Fruit fly (Drosophila melanogaster): Measurements from ENCODE around the gene GATAe.
A peak's percentile ranks its signal among the peaks of the same experiment; 100 is the strongest.

Gene GATAe

DNA sequence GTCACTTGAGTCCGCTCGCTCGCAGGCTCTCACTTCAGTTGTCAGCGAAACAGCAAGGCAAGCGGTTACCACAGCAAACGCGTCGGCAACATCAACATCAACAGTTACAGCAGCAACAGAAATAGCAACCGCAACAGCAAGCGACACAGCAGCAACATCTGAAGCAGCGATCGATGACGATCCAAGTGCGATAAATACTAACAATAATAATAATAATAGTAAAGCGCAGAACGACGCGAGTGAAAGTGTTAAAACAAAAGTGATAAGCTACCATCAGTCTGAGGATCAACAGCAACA, 14.4 kb upstream of the GATAe start:
- no peak for TF ChIP-seq CG15710 (tag; optimal IDR thresholded peaks at IDR 0.05)
- no peak for TF ChIP-seq gl (tag; optimal IDR thresholded peaks at IDR 0.05)
- TF ChIP-seq CG4496 (GFP tag; IDR thresholded peaks at IDR 0.05) = no peak
- TF ChIP-seq CG9948 (tag; optimal IDR thresholded peaks at IDR 0.05) = no peak
- no peak for TF ChIP-seq CG12605 (GFP tag; IDR thresholded peaks at IDR 0.05)
- no peak for TF ChIP-seq CG8159 (tag; optimal IDR thresholded peaks at IDR 0.05)
- no peak for TF ChIP-seq CG13204 (GFP tag; optimal IDR thresholded peaks at IDR 0.05)
- no peak for TF ChIP-seq rn (GFP tag; IDR thresholded peaks at IDR 0.05)
- TF ChIP-seq CG14655 (GFP tag; optimal IDR thresholded peaks at IDR 0.05) = no peak
- TF ChIP-seq CG34367 (tag; optimal IDR thresholded peaks at IDR 0.05) = no peak
- TF ChIP-seq Pif1B (GFP tag; optimal IDR thresholded peaks at IDR 0.05) = no peak
- no peak for TF ChIP-seq fd96Ca (GFP tag; IDR thresholded peaks at IDR 0.05)
- TF ChIP-seq Ets98B (GFP tag; IDR thresholded peaks at IDR 0.05) = no peak
- TF ChIP-seq CG17806 (tag; optimal IDR thresholded peaks at IDR 0.05) = no peak
- no peak for TF ChIP-seq CG10348 (GFP tag; IDR thresholded peaks at IDR 0.05)
- TF ChIP-seq EcR (GFP tag; optimal IDR thresholded peaks at IDR 0.05) = no peak
- TF ChIP-seq Pif1A (GFP tag; optimal IDR thresholded peaks at IDR 0.05) = no peak
- no peak for TF ChIP-seq CG32121 (GFP tag; IDR thresholded peaks at IDR 0.05)
- no peak for TF ChIP-seq CG8301 (tag; optimal IDR thresholded peaks at IDR 0.05)
- TF ChIP-seq Snoo (tag; optimal IDR thresholded peaks at IDR 0.05) = no peak

DNA sequence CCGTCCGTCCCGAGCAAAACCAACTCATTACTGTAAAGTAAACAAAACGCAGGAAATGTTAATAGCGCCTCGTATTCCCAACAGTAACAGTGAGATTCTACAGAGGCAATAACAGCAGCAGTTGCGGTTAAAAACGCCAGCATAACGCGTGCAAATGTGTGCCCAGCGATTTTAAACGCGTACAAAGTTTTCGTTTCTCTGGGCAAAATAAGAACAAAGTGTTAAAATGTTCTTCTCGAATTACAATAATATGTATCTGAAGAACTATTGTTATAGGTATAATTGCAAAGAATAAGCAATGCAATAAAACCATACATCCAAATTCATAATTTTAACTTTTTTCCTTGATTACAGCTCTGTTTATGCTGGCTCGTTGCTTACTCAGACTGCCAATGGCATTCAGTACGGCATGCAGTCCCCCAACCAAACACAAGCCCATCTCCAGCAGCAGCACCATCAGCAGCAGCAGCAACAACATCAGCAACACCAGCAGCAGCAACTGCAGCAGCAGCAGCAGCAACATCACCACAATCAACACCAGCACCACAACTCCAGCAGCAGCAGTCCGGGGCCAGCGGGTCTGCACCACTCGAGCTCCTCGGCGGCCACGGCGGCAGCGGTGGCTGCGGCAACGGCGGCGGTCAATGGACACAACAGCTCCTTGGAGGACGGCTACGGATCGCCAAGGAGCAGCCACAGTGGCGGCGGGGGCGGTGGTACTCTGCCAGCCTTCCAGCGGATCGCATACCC, 9.8 kb upstream of the GATAe start:
- TF ChIP-seq rn (GFP tag; IDR thresholded peaks at IDR 0.05) (no peak), Snoo (tag; optimal IDR thresholded peaks at IDR 0.05) (no peak), CG32121 (GFP tag; IDR thresholded peaks at IDR 0.05) (no peak)

DNA sequence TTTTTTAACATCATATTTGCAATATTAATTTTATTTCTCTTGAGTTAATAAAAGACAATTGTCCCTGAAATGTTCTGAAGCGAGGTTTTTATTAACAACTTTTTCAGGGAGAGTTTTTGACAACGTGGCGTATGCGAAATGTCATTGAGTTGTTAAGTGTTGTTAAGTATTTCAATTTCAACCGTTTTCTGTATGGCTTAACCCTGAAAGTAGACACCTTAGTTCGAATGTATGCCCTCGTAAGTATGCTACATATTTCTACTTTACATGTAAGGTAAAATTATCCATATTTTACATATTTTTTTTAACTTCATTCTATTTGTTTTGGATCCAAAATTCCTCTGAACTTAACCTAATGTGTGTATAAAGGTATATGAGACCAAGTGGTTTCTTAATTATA, 4.9 kb upstream of the GATAe start:
- TF ChIP-seq CG13204 (GFP tag; optimal IDR thresholded peaks at IDR 0.05) (no peak), CG14655 (GFP tag; optimal IDR thresholded peaks at IDR 0.05) (no peak), CG4496 (GFP tag; IDR thresholded peaks at IDR 0.05) (no peak), EcR (GFP tag; optimal IDR thresholded peaks at IDR 0.05) (no peak), Snoo (tag; optimal IDR thresholded peaks at IDR 0.05) (no peak), CG8159 (tag; optimal IDR thresholded peaks at IDR 0.05) (no peak), D1 (tag; optimal IDR thresholded peaks at IDR 0.05) (no peak), gl (tag; optimal IDR thresholded peaks at IDR 0.05) (no peak), CG12605 (GFP tag; IDR thresholded peaks at IDR 0.05) (no peak), rn (GFP tag; IDR thresholded peaks at IDR 0.05) (no peak), CG10348 (GFP tag; IDR thresholded peaks at IDR 0.05) (no peak), CG32121 (GFP tag; IDR thresholded peaks at IDR 0.05) (no peak)

DNA sequence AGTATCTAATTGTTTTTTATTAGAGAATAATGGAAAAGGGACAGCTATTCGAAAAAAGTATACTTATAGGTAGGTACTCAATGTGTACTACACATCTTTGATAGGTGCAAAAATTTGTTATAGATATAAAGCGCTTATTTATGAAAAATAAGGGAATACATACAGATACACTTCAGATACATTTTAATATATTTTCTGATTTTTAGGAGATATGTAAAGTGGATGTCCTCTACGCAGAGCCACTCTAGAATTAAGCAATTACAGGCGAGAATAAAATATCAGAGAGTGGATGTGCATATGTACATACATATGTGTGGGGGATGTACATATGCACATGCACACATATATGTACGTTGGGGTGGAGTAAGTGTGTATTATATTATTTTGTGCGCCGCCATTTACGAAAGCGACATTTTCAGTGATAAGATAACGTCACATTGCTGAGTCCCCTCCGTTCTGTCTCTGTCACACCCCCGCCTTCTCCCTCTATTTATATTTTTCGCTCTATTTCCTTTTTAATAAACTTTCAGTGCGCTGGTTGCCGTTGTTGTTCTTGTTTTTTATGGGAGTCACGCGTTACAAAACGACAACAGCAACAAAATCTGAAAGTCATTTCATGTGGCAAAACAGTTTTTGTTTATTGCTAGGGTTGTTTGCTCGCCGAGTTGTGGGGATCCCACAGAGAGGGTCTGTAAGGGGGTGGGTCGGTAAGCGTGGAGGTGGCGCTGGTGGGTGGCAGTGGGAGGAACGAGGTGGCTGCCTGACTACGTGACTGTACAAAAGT, 4.0 kb upstream of the GATAe start:
- TF ChIP-seq Snoo (tag; optimal IDR thresholded peaks at IDR 0.05) (no peak), CG15710 (tag; optimal IDR thresholded peaks at IDR 0.05) (no peak), CG14655 (GFP tag; optimal IDR thresholded peaks at IDR 0.05) (no peak), CG17806 (tag; optimal IDR thresholded peaks at IDR 0.05) (no peak), Ets98B (GFP tag; IDR thresholded peaks at IDR 0.05) (peak; percentile 19; the same call in 1 of the 2 replicates), CG13204 (GFP tag; optimal IDR thresholded peaks at IDR 0.05) (no peak), rn (GFP tag; IDR thresholded peaks at IDR 0.05) (no peak), CG8159 (tag; optimal IDR thresholded peaks at IDR 0.05) (peak; percentile 49), fd96Ca (GFP tag; IDR thresholded peaks at IDR 0.05) (0 out of 3 replicates have a peak, but pooled peaks have one; percentile 43), D1 (tag; optimal IDR thresholded peaks at IDR 0.05) (no peak), CG12605 (GFP tag; IDR thresholded peaks at IDR 0.05) (0 out of 2 replicates have a peak, but pooled peaks have one; percentile 23)

DNA sequence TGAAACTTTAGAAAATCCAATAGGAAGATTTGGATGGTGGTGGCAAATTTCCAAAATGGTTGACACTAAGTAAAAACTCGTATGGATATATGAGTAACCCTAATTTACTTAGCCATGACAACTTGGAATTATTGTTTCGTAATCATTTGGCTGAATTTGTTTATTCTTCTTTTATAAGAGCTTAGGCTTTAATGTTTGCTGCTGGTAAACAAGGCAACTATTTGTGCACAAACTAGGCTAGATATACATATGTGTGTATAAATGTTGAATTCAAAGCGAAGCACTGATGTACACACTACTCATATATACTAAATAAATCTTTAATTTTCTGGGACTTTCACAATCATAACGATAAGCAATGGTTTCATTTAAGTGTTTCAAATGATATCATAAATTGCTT, 3.0 kb upstream of the GATAe start:
- TF ChIP-seq CG15710 (tag; optimal IDR thresholded peaks at IDR 0.05) (no peak), rn (GFP tag; IDR thresholded peaks at IDR 0.05) (no peak), CG4496 (GFP tag; IDR thresholded peaks at IDR 0.05) (no peak), CG34367 (tag; optimal IDR thresholded peaks at IDR 0.05) (no peak), Snoo (tag; optimal IDR thresholded peaks at IDR 0.05) (no peak), CG14655 (GFP tag; optimal IDR thresholded peaks at IDR 0.05) (no peak), CG10348 (GFP tag; IDR thresholded peaks at IDR 0.05) (no peak), Pif1B (GFP tag; optimal IDR thresholded peaks at IDR 0.05) (no peak)

DNA sequence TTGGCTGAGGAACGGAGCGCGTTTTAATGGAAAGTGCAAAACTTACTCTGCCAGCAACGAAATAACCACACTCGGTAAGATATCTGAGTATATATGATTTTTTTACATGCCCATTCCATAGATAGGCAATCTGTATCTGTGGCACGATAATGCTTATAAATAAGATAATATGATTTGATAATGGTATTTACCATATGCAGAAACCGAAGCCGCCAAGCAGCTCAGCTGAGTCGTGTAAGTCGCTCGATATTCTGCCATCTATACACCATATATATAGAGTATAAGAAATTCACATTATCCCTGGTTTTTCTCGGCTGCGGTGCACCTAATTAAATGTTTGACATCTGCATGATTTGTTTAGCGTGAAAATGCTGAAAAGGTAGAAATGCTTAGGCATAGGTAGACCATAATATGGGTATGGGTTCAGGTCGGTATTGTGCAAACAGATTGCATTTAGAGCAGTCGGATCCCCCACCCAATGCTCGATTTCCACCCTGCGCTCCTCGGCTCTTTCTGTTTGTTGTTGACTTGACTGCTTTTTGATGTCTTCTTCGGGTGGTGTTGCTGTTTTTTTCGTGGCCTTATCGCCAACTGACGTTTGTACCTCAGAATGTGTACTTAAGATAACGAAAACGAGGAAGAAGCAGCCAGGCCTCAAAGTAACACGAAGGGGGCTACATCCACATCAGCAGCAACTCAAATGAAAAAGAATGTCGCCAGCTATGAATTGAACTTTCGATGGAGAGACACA, 1.9 kb upstream of the GATAe start:
- no peak for TF ChIP-seq CG4496 (GFP tag; IDR thresholded peaks at IDR 0.05)
- TF ChIP-seq CG10348 (GFP tag; IDR thresholded peaks at IDR 0.05) = no peak
- no peak for TF ChIP-seq rn (GFP tag; IDR thresholded peaks at IDR 0.05)
- TF ChIP-seq gl (tag; optimal IDR thresholded peaks at IDR 0.05) = no peak
- TF ChIP-seq CG8301 (tag; optimal IDR thresholded peaks at IDR 0.05) = no peak
- TF ChIP-seq Pif1A (GFP tag; optimal IDR thresholded peaks at IDR 0.05) = no peak
- TF ChIP-seq Ets98B (GFP tag; IDR thresholded peaks at IDR 0.05) = no peak
- no peak for TF ChIP-seq CG34367 (tag; optimal IDR thresholded peaks at IDR 0.05)
- TF ChIP-seq CG9948 (tag; optimal IDR thresholded peaks at IDR 0.05) = no peak
- no peak for TF ChIP-seq D1 (tag; optimal IDR thresholded peaks at IDR 0.05)
- no peak for TF ChIP-seq CG15710 (tag; optimal IDR thresholded peaks at IDR 0.05)
- TF ChIP-seq CG12605 (GFP tag; IDR thresholded peaks at IDR 0.05) = no peak
- TF ChIP-seq EcR (GFP tag; optimal IDR thresholded peaks at IDR 0.05) = no peak
- no peak for TF ChIP-seq CG32121 (GFP tag; IDR thresholded peaks at IDR 0.05)
- TF ChIP-seq Pif1B (GFP tag; optimal IDR thresholded peaks at IDR 0.05) = no peak
- TF ChIP-seq CG8159 (tag; optimal IDR thresholded peaks at IDR 0.05) = no peak
